Fruit fly (Drosophila melanogaster) whole organism, prepupa: ENCODE results near the gene Poc1.

Experiments
- Blimp-1 ChIP-seq: fragments of 200-800 bp; sonication (Bioruptor generic); optimal IDR thresholded peaks from 3 replicates; lab custom pipeline; 2017; ENCODE audit warnings: missing biosample characterization, missing genetic modification characterization, mild to moderate bottlenecking, moderate library complexity, missing genetic modification reagents
- CG10631 ChIP-seq: fragments of 200-800 bp; sonication (Bioruptor generic); optimal IDR thresholded peaks from 2 replicates; lab custom pipeline; 2016; ENCODE audit warnings: missing biosample characterization, missing genetic modification characterization
- CG11294 ChIP-seq: fragments of 200-800 bp; sonication (Bioruptor generic); IDR thresholded peaks from 2 replicates; pipeline ENCODE4 v1.3.6; 2022; ENCODE audit warnings: missing biosample characterization, missing genetic modification characterization
- CG11902 ChIP-seq: fragments of 200-800 bp; sonication (Bioruptor generic); optimal IDR thresholded peaks from 3 replicates; lab custom pipeline; 2016; ENCODE audit warnings: missing biosample characterization, missing genetic modification characterization
- CG15336 ChIP-seq: fragments of 200-800 bp; sonication (Bioruptor generic); IDR thresholded peaks from 2 replicates; pipeline ENCODE4 v1.3.6; 2022; ENCODE audit warnings: missing biosample characterization, missing genetic modification characterization
- CG1621 ChIP-seq: fragments of 200-800 bp; sonication (Bioruptor generic); optimal IDR thresholded peaks from 3 replicates; lab custom pipeline; 2018; ENCODE audit warnings: missing biosample characterization, mild to moderate bottlenecking, missing genetic modification characterization
- CG3032 ChIP-seq: fragments of 200-800 bp; optimal IDR thresholded peaks from 2 replicates; lab custom pipeline; 2019; ENCODE audit warnings: missing biosample characterization, mild to moderate bottlenecking, missing genetic modification characterization, moderate library complexity
- CG34406 ChIP-seq: fragments of 200-800 bp; sonication (Bioruptor generic); optimal IDR thresholded peaks from 3 replicates; lab custom pipeline; 2016; ENCODE audit warnings: missing biosample characterization, missing genetic modification characterization
- CG3919 ChIP-seq: fragments of 200-800 bp; sonication (Bioruptor generic); optimal IDR thresholded peaks from 3 replicates; lab custom pipeline; 2016; ENCODE audit warnings: missing biosample characterization, missing genetic modification characterization
- CG4318 ChIP-seq: fragments of 200-800 bp; sonication (Bioruptor generic); optimal IDR thresholded peaks from 3 replicates; lab custom pipeline; 2017; ENCODE audit warnings: missing biosample characterization, mild to moderate bottlenecking, missing genetic modification characterization
- CG6163 ChIP-seq: fragments of 200-800 bp; sonication (Bioruptor generic); IDR thresholded peaks from 3 replicates; pipeline ENCODE4 v1.3.6; 2022; ENCODE audit warnings: missing biosample characterization, missing genetic modification characterization
- CG6276 ChIP-seq: fragments of 200-800 bp; sonication (Bioruptor generic); optimal IDR thresholded peaks from 2 replicates; lab custom pipeline; 2017; ENCODE audit warnings: missing biosample characterization, mild to moderate bottlenecking, missing genetic modification characterization
- CG6792 ChIP-seq: fragments of 200-800 bp; sonication (Bioruptor generic); optimal IDR thresholded peaks from 3 replicates; lab custom pipeline; 2016; ENCODE audit warnings: missing biosample characterization, missing genetic modification characterization
- CG6808 ChIP-seq: fragments of 200-800 bp; sonication (Bioruptor generic); optimal IDR thresholded peaks from 3 replicates; lab custom pipeline; 2017; ENCODE audit warnings: missing biosample characterization, missing genetic modification characterization, mild to moderate bottlenecking, moderate library complexity, missing genetic modification reagents
- CG6854 ChIP-seq: fragments of 200-800 bp; sonication (Bioruptor generic); optimal IDR thresholded peaks from 2 replicates; lab custom pipeline; 2017; ENCODE audit warnings: missing biosample characterization, mild to moderate bottlenecking, missing genetic modification characterization
- CG7368 ChIP-seq: fragments of 200-800 bp; sonication (Bioruptor generic); optimal IDR thresholded peaks from 3 replicates; lab custom pipeline; 2016; ENCODE audit warnings: missing biosample characterization, missing genetic modification characterization
- CG8119 ChIP-seq: fragments of 200-800 bp; sonication (Bioruptor generic); IDR thresholded peaks from 3 replicates; pipeline ENCODE4 v1.3.6; 2022; ENCODE audit warnings: missing biosample characterization, missing genetic modification characterization
- CG8319 ChIP-seq: fragments of 200-800 bp; sonication (Bioruptor generic); optimal IDR thresholded peaks from 3 replicates; lab custom pipeline; 2016; ENCODE audit warnings: missing biosample characterization, missing genetic modification characterization
- CG8632 ChIP-seq: fragments of 200-800 bp; sonication (Bioruptor generic); optimal IDR thresholded peaks from 3 replicates; lab custom pipeline; 2016; ENCODE audit warnings: missing biosample characterization, missing genetic modification characterization
- CG9139 ChIP-seq: fragments of 200-800 bp; sonication (Bioruptor generic); optimal IDR thresholded peaks from 3 replicates; lab custom pipeline; 2017; ENCODE audit warnings: missing biosample characterization, mild to moderate bottlenecking, missing genetic modification characterization
- Eip75B ChIP-seq: fragments of 200-800 bp; sonication (Bioruptor generic); optimal IDR thresholded peaks from 3 replicates; lab custom pipeline; 2016; ENCODE audit warnings: missing biosample characterization, missing genetic modification characterization
- Eip78C ChIP-seq: fragments of 200-800 bp; sonication (Bioruptor generic); peaks from one replicate; lab custom pipeline; 2016; ENCODE audit warnings: missing biosample characterization, missing genetic modification characterization
- Eip93F ChIP-seq: fragments of 200-800 bp; sonication (Bioruptor generic); optimal IDR thresholded peaks from 2 replicates; lab custom pipeline; 2016; ENCODE audit warnings: missing biosample characterization, mild to moderate bottlenecking, missing genetic modification characterization
- Ets21C ChIP-seq: fragments of 200-800 bp; sonication (Bioruptor generic); optimal IDR thresholded peaks from 3 replicates; lab custom pipeline; 2016; ENCODE audit warnings: missing biosample characterization, missing genetic modification characterization
- Ets96B ChIP-seq: fragments of 200-800 bp; optimal IDR thresholded peaks from 2 replicates; lab custom pipeline; 2019; ENCODE audit warnings: missing biosample characterization, mild to moderate bottlenecking, missing genetic modification characterization, moderate library complexity
- Gug ChIP-seq: fragments of 200-800 bp; sonication (Bioruptor generic); IDR thresholded peaks from 2 replicates; pipeline ENCODE4 v1.3.6; 2022; ENCODE audit warnings: missing biosample characterization, missing genetic modification characterization
- Hr38 ChIP-seq: sonication (Bioruptor generic); optimal IDR thresholded peaks from 2 replicates; lab custom pipeline; 2016; ENCODE audit warnings: missing biosample characterization, missing genetic modification characterization
- Lpt ChIP-seq: fragments of 200-800 bp; sonication (Bioruptor generic); optimal IDR thresholded peaks from 3 replicates; lab custom pipeline; 2016; ENCODE audit warnings: missing biosample characterization, missing genetic modification characterization
- Met ChIP-seq: fragments of 200-800 bp; sonication (Bioruptor generic); optimal IDR thresholded peaks from 3 replicates; lab custom pipeline; 2016; ENCODE audit warnings: missing biosample characterization, missing genetic modification characterization
- Smox ChIP-seq: fragments of 200-800 bp; sonication (Bioruptor generic); optimal IDR thresholded peaks from 3 replicates; lab custom pipeline; 2016; ENCODE audit warnings: missing biosample characterization, missing genetic modification characterization
- Sox102F ChIP-seq: fragments of 200-800 bp; sonication (Bioruptor generic); optimal IDR thresholded peaks from 2 replicates; lab custom pipeline; 2016; ENCODE audit warnings: missing biosample characterization, mild to moderate bottlenecking, missing genetic modification characterization
- Sox14 ChIP-seq: fragments of 200-800 bp; sonication (Bioruptor generic); optimal IDR thresholded peaks from 3 replicates; lab custom pipeline; 2016; ENCODE audit warnings: missing biosample characterization, missing genetic modification characterization
- Sox15 ChIP-seq: fragments of 200-800 bp; sonication (Bioruptor generic); optimal IDR thresholded peaks from 3 replicates; lab custom pipeline; 2016; ENCODE audit warnings: missing biosample characterization, missing genetic modification characterization
- achi ChIP-seq: fragments of 200-800 bp; sonication (Bioruptor generic); optimal IDR thresholded peaks from 3 replicates; lab custom pipeline; 2016; ENCODE audit warnings: missing biosample characterization, missing genetic modification characterization
- acj6 ChIP-seq: fragments of 200-800 bp; sonication (Bioruptor generic); optimal IDR thresholded peaks from 3 replicates; lab custom pipeline; 2016; ENCODE audit warnings: missing biosample characterization, missing genetic modification characterization
- cyc ChIP-seq: fragments of 200-800 bp; sonication (Bioruptor generic); optimal IDR thresholded peaks from 3 replicates; lab custom pipeline; 2016; ENCODE audit warnings: missing biosample characterization, missing genetic modification characterization
- eg ChIP-seq: fragments of 200-800 bp; sonication (Bioruptor generic); IDR thresholded peaks from 3 replicates; pipeline ENCODE4 v1.3.6; 2022; ENCODE audit warnings: missing biosample characterization, missing genetic modification characterization
- fd59A ChIP-seq: fragments of 200-800 bp; sonication (Bioruptor generic); optimal IDR thresholded peaks from 2 replicates; lab custom pipeline; 2017; ENCODE audit warnings: missing biosample characterization, mild to moderate bottlenecking, missing genetic modification characterization, missing genetic modification reagents
- fd85E ChIP-seq: fragments of 200-800 bp; sonication (Bioruptor generic); optimal IDR thresholded peaks from 3 replicates; lab custom pipeline; 2016; ENCODE audit warnings: missing biosample characterization, missing genetic modification characterization
- fkh ChIP-seq: fragments of 200-800 bp; sonication (Bioruptor generic); optimal IDR thresholded peaks from 3 replicates; lab custom pipeline; 2017; ENCODE audit warnings: missing biosample characterization, mild to moderate bottlenecking, missing genetic modification characterization, moderate library complexity
- lz ChIP-seq: fragments of 200-800 bp; sonication (Bioruptor generic); optimal IDR thresholded peaks from 3 replicates; lab custom pipeline; 2016; ENCODE audit warnings: missing biosample characterization, missing genetic modification characterization
- net ChIP-seq: fragments of 200-800 bp; sonication (Bioruptor generic); optimal IDR thresholded peaks from 3 replicates; lab custom pipeline; 2016; ENCODE audit warnings: missing biosample characterization, missing genetic modification characterization
- pdm3 ChIP-seq: fragments of 200-800 bp; sonication (Bioruptor generic); optimal IDR thresholded peaks from 3 replicates; lab custom pipeline; 2016; ENCODE audit warnings: missing biosample characterization, missing genetic modification characterization
- spab ChIP-seq: fragments of 200-800 bp; sonication (Bioruptor generic); optimal IDR thresholded peaks from 2 replicates; lab custom pipeline; 2017; ENCODE audit warnings: missing biosample characterization, mild to moderate bottlenecking, missing genetic modification characterization, missing genetic modification reagents
- ss ChIP-seq, 2 experiments: fragments of 200-800 bp; sonication (Bioruptor generic); optimal IDR thresholded peaks; 2 replicates in 1 of 2; 3 replicates in 1 of 2; lab custom pipeline; 2017 to 2018; ENCODE audit warnings: mild to moderate bottlenecking in 2 of 2, missing biosample characterization in 2 of 2, missing genetic modification characterization in 2 of 2, moderate library complexity in 1 of 2
- svp ChIP-seq: fragments of 200-800 bp; sonication (Bioruptor generic); peaks from one replicate; lab custom pipeline; 2016; ENCODE audit warnings: missing biosample characterization, missing genetic modification characterization
- topi ChIP-seq: fragments of 200-800 bp; sonication (Bioruptor generic); optimal IDR thresholded peaks from 3 replicates; lab custom pipeline; 2016; ENCODE audit warnings: missing biosample characterization, missing genetic modification characterization
- vri ChIP-seq: fragments of 200-800 bp; sonication (Bioruptor generic); optimal IDR thresholded peaks from 3 replicates; lab custom pipeline; 2016; ENCODE audit warnings: missing biosample characterization, mild to moderate bottlenecking, missing genetic modification characterization

The Poc1 gene

DNA sequence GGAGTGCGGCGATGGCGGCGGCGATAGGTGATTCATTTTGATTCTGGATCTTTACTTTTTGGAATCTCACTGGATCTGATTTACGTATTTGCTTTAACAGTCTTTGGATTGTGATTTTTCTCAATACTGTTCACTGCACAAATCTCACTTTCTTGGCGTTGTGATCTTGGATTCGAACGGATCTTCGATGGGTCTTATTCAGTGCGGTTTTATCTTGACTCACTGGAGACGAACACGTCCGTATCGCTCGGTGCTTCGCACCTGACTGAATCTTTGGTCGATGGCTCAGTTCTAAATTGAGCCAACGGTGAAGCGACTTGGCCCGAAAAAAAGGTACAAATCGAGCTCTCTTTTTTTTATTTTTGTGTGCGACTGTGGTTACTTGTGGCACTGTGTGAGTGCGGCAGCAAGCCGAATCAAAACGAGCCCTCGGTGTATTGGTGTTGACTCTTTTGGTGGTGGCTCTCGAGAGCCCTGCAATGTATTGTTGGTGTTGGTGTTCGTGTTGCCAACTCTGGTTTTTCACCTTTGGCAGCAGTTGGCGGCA is 11.1 kb upstream of the Poc1 start, which contains the start of gene sens (continued):
- TF ChIP-seq cyc (GFP tag; lab: Kevin White, UChicago) (no peak), acj6 (no peak), Met (GFP tag; lab: Kevin White, UChicago) (no peak)

DNA sequence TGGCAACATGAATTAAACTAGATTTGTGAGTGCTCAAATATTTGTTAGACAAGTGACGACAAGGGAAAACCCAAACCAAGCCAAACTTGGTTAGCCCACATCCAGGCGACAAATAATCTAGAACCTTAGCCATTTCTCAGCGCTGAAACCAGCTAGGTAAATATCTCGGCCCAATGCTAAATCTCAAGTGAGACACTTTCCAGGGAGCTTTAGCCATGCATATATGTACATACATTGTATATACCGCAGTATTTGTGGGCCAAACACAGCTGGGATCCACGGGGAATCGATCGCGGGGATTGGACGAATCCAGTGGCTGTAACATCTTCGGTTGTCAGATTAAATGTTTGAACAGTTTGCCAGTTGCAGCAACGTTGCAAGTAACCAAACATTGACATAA is 7.8 kb upstream of the Poc1 start:
- peak; percentile 72 for TF ChIP-seq fkh (GFP tag; lab: Kevin White, UChicago)
- TF ChIP-seq Blimp-1 (GFP tag; lab: Kevin White, UChicago): no peak
- no peak for TF ChIP-seq lz (GFP tag; lab: Kevin White, UChicago)

DNA sequence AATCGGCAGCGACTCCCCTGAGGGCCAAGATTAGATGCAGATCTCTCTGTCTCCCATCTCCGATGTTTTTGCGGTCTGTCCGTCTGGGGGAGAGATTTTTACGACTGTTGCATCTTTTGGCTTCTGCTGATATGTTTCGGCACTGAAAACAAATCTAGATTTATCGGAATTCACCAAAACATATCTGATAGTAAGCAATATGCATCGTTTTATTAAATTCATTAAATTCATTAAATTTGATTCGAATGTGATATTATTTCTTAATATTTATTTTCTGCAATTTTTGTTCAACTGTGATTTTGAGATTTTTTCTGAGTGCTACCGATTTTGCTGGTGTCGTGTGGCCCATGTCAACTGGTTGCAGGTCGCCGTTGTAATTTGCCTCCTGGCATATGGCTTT is 3.7 kb upstream of the Poc1 start:
- TF ChIP-seq acj6: peak; percentile 30
- TF ChIP-seq Ets96B (tag; lab: Kevin White, UChicago): no peak
- TF ChIP-seq CG9139 (GFP tag; lab: Kevin White, UChicago): no peak
- peak; percentile 37 for TF ChIP-seq CG11902 (GFP tag; lab: Kevin White, UChicago)
- no peak for TF ChIP-seq CG1621 (tag; lab: Kevin White, UChicago)
- TF ChIP-seq CG6276: no peak
- peak; percentile 74 for TF ChIP-seq svp (GFP tag; lab: Kevin White, UChicago)
- TF ChIP-seq Sox15 (GFP tag; lab: Kevin White, UChicago): no peak
- peak; percentile 9 for TF ChIP-seq spab (GFP tag; lab: Kevin White, UChicago)
- TF ChIP-seq CG34406 (GFP tag; lab: Kevin White, UChicago): peak; percentile 59
- no peak for TF ChIP-seq Gug (GFP tag; lab: Robert Waterston, UW)
- peak; percentile 19 for TF ChIP-seq Smox (GFP tag; lab: Kevin White, UChicago)
- no peak for TF ChIP-seq Lpt (GFP tag; lab: Kevin White, UChicago)
- no peak for TF ChIP-seq CG15336 (GFP tag; lab: Robert Waterston, UW)
- TF ChIP-seq pdm3: no peak
- peak; percentile 58 for TF ChIP-seq topi (GFP tag; lab: Kevin White, UChicago)
- no peak for TF ChIP-seq fd59A (GFP tag; lab: Kevin White, UChicago)
- TF ChIP-seq CG4318: no peak
- TF ChIP-seq CG6163 (GFP tag; lab: Robert Waterston, UW): no peak; the same call in 2 of the 3 replicates
- TF ChIP-seq CG6792 (GFP tag; lab: Kevin White, UChicago): peak; percentile 46
- TF ChIP-seq net (GFP tag; lab: Kevin White, UChicago): no peak
- TF ChIP-seq fd85E: no peak
- TF ChIP-seq CG7368: no peak
- TF ChIP-seq Eip93F (GFP tag; lab: Kevin White, UChicago): no peak
- TF ChIP-seq ss (GFP tag; optimal IDR thresholded peaks at IDR 0.05; lab: Kevin White, UChicago): no peak
- TF ChIP-seq CG6808: peak; percentile 28
- no peak for TF ChIP-seq CG11294 (GFP tag; lab: Robert Waterston, UW)
- peak; percentile 42 for TF ChIP-seq lz (GFP tag; lab: Kevin White, UChicago)
- peak; percentile 55 for TF ChIP-seq cyc (GFP tag; lab: Kevin White, UChicago)
- no peak for TF ChIP-seq CG3919 (GFP tag; lab: Kevin White, UChicago)
- no peak for TF ChIP-seq CG3032 (tag; lab: Kevin White, UChicago)
- TF ChIP-seq CG10631 (GFP tag; lab: Kevin White, UChicago): no peak
- TF ChIP-seq CG8119: no peak
- peak; percentile 19 for TF ChIP-seq CG6854 (GFP tag; lab: Kevin White, UChicago)
- TF ChIP-seq Sox14: no peak
- peak; percentile 29 for TF ChIP-seq achi
- TF ChIP-seq Ets21C (GFP tag; lab: Kevin White, UChicago): no peak
- TF ChIP-seq CG8319 (GFP tag; lab: Kevin White, UChicago): peak; percentile 21
- no peak for TF ChIP-seq eg (GFP tag; lab: Robert Waterston, UW)
- TF ChIP-seq Eip78C: peak; percentile 88
- TF ChIP-seq Blimp-1 (GFP tag; lab: Kevin White, UChicago): peak; percentile 11
- TF ChIP-seq CG8632 (GFP tag; lab: Kevin White, UChicago): peak; percentile 51
- TF ChIP-seq Hr38 (GFP tag; lab: Kevin White, UChicago): no peak
- TF ChIP-seq Eip75B (GFP tag; lab: Kevin White, UChicago): no peak
- no peak for TF ChIP-seq Sox102F (GFP tag; lab: Kevin White, UChicago)
- TF ChIP-seq vri (GFP tag; lab: Kevin White, UChicago): no peak
